Fruit fly (Drosophila melanogaster): ENCODE results near the gene per.

DNA sequence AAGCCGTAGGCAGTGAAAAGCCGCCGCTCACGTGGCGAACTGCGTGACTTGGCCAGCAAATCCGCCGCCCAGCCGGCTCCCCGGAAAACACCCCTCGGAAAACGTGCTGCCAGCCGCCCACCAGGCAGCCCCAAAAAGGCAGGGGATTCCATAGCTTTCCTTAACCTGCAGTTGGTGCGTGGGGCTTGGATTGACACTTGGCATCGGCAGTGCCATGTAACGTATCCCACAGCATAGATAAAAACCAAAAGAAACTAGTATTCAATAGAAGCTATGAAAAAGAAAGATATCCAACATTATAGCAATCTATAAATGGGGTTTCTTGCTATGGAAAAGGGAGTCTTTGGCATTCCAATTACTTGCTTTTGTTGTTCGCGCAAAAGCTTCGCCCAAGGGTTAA lies 358 bp upstream of the per start:
- TF ChIP-seq Eip74EF (GFP tag; optimal IDR thresholded peaks at IDR 0.05) (no peak), CG6689 (GFP tag; IDR thresholded peaks at IDR 0.05) (no peak)

Data from whole organism, embryonic.